Worm (Caenorhabditis elegans) whole organism, L1 larva: ENCODE results near the gene Y113G7A.22.

Experiments
- blmp-1 ChIP-seq: fragments of 150-350 bp; optimal IDR thresholded peaks from 2 replicates; lab custom pipeline; 2014; ENCODE audit warnings: missing biosample characterization, missing genetic modification characterization
- rnt-1 ChIP-seq: sonication (generic microtip); optimal IDR thresholded peaks from 2 replicates; lab custom pipeline; 2016; ENCODE audit warnings: mild to moderate bottlenecking, missing genetic modification characterization, moderate library complexity, missing compliant biosample characterization

Y113G7A.22 gene

DNA sequence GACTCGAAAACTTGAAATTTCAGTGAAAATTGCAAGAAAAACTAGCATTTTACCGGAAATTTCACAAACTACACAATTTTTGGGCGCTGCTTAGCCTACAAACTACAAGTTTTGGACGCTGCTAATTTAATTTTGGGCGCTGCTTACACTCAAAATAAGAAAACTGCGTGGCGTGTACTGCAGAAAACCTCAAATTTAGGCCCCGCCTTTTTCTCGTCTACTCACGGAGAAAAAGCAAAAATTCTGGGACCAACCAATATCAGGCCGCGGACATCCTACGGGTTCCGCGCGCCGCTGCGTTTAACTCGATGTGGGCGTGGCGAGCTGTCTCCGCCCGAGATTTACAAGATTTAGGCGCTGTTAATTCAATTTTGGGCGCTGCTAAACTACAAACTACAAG is 46.8 kb downstream of the Y113G7A.22 start:
- peak; percentile 35 for TF ChIP-seq rnt-1

DNA sequence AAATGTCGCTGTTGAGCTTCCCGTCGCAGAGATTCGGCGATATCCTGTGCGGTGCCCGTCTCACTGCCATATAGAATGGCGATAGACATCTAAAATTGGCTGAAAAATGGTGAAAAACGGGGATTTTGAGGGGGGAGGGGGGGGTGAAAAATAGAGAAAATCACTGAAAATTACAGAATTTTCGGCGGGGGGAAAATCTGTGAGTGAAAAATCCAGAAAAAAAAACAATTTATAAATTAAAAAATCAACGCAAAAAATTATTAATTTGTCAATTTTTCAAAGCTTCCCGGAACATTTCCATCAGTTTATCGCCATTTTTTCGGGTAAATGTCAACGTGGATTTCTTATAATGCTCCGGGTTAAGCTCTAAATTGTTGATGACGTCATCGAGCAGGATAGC is 47.5 kb downstream of the Y113G7A.22 start, which contains the start of gene fre-1:
Gene fre-1, minus strand, starts transcription at position 101 of the 400 bp plus-strand sequence.
- no peak for TF ChIP-seq blmp-1
